Worm (Caenorhabditis elegans): ENCODE results near the gene ooc-3.

ooc-3 gene

ce11 chrII:11473525-11474181 lies 21.5 kb downstream of the ooc-3 start, which contains the start of the genes metl-1 and W02B12.11 (continued):
- TF ChIP-seq lsy-2 (tag; optimal IDR thresholded peaks at IDR 0.05) (peak; percentile 52 to 90), vab-7 (GFP tag; IDR thresholded peaks at IDR 0.05) (no peak), tra-1 (GFP tag; IDR thresholded peaks at IDR 0.05) (0 out of 2 replicates have a peak, but pooled peaks have one; percentile 45), F49E8.2 (tag; optimal IDR thresholded peaks at IDR 0.05; ENCODE audit: borderline replicate concordance) (peak; percentile 40), spr-1 (tag; optimal IDR thresholded peaks at IDR 0.05) (peak; percentile 84), zfp-2 (tag; optimal IDR thresholded peaks at IDR 0.05) (no peak), set-16 (GFP tag; IDR thresholded peaks at IDR 0.05) (peak; percentile 32; the same call in 1 of the 2 replicates), mxl-3 (GFP tag; optimal IDR thresholded peaks at IDR 0.05) (peak; percentile 24), pha-4 (GFP tag; IDR thresholded peaks at IDR 0.05) (peak; percentile 84), pha-4 (tag; optimal IDR thresholded peaks at IDR 0.05) (peak; percentile 14), nhr-41 (GFP tag; IDR thresholded peaks at IDR 0.05) (peak; percentile 28; the same call in 1 of the 2 replicates), unc-62 (GFP tag; optimal IDR thresholded peaks at IDR 0.05 in 1 of 2) (peak in 1 of 2 experiments; percentile 88), unc-62 (tag; optimal IDR thresholded peaks at IDR 0.05) (no peak), F37D6.2 (tag; optimal IDR thresholded peaks at IDR 0.05) (peak; percentile 45), F26F4.8 (GFP tag; conservative IDR thresholded peaks at IDR 0.05) (no peak), daf-16 (GFP tag; optimal IDR thresholded peaks at IDR 0.05) (peak in 1 of 2 experiments; percentile 35), daf-16 (tag; optimal IDR thresholded peaks at IDR 0.05) (peak; percentile 79), madf-9 (GFP tag; conservative IDR thresholded peaks at IDR 0.05) (peak; percentile 62), snpc-1.2 (GFP tag; IDR thresholded peaks at IDR 0.05) (no peak; the same call in 1 of the 2 replicates), Y48G9A.11 (GFP tag; IDR thresholded peaks at IDR 0.05) (peak; percentile 47; the same call in 1 of the 2 replicates), nhr-11 (tag; optimal IDR thresholded peaks at IDR 0.05) (peak; percentile 7), nhr-6 (tag; optimal IDR thresholded peaks at IDR 0.05) (peak; percentile 68), daf-19 (GFP tag; conservative IDR thresholded peaks at IDR 0.05) (no peak), F44E2.7 (GFP tag; IDR thresholded peaks at IDR 0.05) (no peak), dve-1 (tag; optimal IDR thresholded peaks at IDR 0.05; ENCODE audit: insufficient read depth) (peak; percentile 88), zfp-3 (GFP tag; conservative IDR thresholded peaks at IDR 0.05) (0 out of 2 replicates have a peak, but pooled peaks have one; percentile 44), egl-27 (tag; optimal IDR thresholded peaks at IDR 0.05) (no peak), dmd-6 (GFP tag; IDR thresholded peaks at IDR 0.05) (peak; percentile 74), lin-1 (GFP tag; IDR thresholded peaks at IDR 0.05) (peak; percentile 66), lin-38 (GFP tag; IDR thresholded peaks at IDR 0.05) (peak; percentile 88), ces-1 (GFP tag; optimal IDR thresholded peaks at IDR 0.05) (no peak), php-3 (GFP tag; IDR thresholded peaks at IDR 0.05) (peak; percentile 37; the same call in 1 of the 2 replicates), duxl-1 (tag; optimal IDR thresholded peaks at IDR 0.05; ENCODE audit: poor library complexity) (peak; percentile 88), nhr-48 (tag; optimal IDR thresholded peaks at IDR 0.05) (peak; percentile 68), ZK546.5 (tag; optimal IDR thresholded peaks at IDR 0.05) (no peak), hif-1 (tag; optimal IDR thresholded peaks at IDR 0.05) (peak in 1 of 2 experiments; percentile 68), T26A8.4 (GFP tag; IDR thresholded peaks at IDR 0.05) (peak; percentile 92), ceh-28 (tag; optimal IDR thresholded peaks at IDR 0.05) (no peak), mdl-1 (tag; optimal IDR thresholded peaks at IDR 0.05) (peak in 1 of 2 experiments; percentile 43), lin-29 (GFP tag; IDR thresholded peaks at IDR 0.05) (peak; percentile 71; the same call in 1 of the 2 replicates), F10B5.3 (tag; optimal IDR thresholded peaks at IDR 0.05) (peak; percentile 53), ama-1 (optimal IDR thresholded peaks at IDR 0.05) (peak; percentile 25), mep-1 (tag; optimal IDR thresholded peaks at IDR 0.05) (peak; percentile 89), D1046.2 (GFP tag; IDR thresholded peaks at IDR 0.05) (no peak), nhr-25 (tag; optimal IDR thresholded peaks at IDR 0.05; ENCODE audit: borderline replicate concordance, insufficient read depth) (peak; percentile 65)

All from whole organism, L4 larva.